Fruit fly (Drosophila melanogaster) whole organism, embryonic: Measurements from ENCODE around the gene S-Lap4.
A peak's percentile ranks its signal among the peaks of the same experiment; 100 is the strongest.

Source experiments
- Atf-2 ChIP-seq: fragments of 200-800 bp; sonication (Bioruptor generic); optimal IDR thresholded peaks from 2 replicates; lab custom pipeline; 2016; ENCODE audit warnings: missing biosample characterization, missing genetic modification characterization
- Bteb2 ChIP-seq: fragments of 200-800 bp; sonication (Bioruptor generic); optimal IDR thresholded peaks from 2 replicates; lab custom pipeline; 2016; ENCODE audit warnings: missing biosample characterization, missing genetic modification characterization
- CG10147 ChIP-seq: fragments of 200-800 bp; sonication (Bioruptor generic); optimal IDR thresholded peaks from 2 replicates; lab custom pipeline; 2019; ENCODE audit warnings: missing biosample characterization, mild to moderate bottlenecking, missing genetic modification characterization, moderate library complexity
- CG10274 ChIP-seq: fragments of 200-800 bp; sonication (Bioruptor generic); optimal IDR thresholded peaks from 3 replicates; lab custom pipeline; 2017; ENCODE audit warnings: missing biosample characterization, mild to moderate bottlenecking, missing genetic modification characterization
- CG10462 ChIP-seq: fragments of 200-800 bp; sonication (Bioruptor generic); optimal IDR thresholded peaks from 2 replicates; lab custom pipeline; 2016; ENCODE audit warnings: missing biosample characterization, missing genetic modification characterization
- CG10979 ChIP-seq: fragments of 200-800 bp; sonication (Bioruptor generic); optimal IDR thresholded peaks from 2 replicates; lab custom pipeline; 2018; ENCODE audit warnings: missing biosample characterization, mild to moderate bottlenecking, missing genetic modification characterization, moderate library complexity
- CG11695 ChIP-seq: fragments of 200-800 bp; sonication (Bioruptor generic); IDR thresholded peaks from 3 replicates; pipeline ENCODE4 v1.3.6; 2022; ENCODE audit warnings: missing biosample characterization, missing genetic modification characterization
- CG12391 ChIP-seq: fragments of 200-800 bp; sonication (Bioruptor generic); optimal IDR thresholded peaks from 3 replicates; lab custom pipeline; 2018; ENCODE audit warnings: missing biosample characterization, mild to moderate bottlenecking, missing genetic modification characterization, moderate library complexity
- CG14860 ChIP-seq: fragments of 200-800 bp; sonication (Bioruptor generic); IDR thresholded peaks from 3 replicates; pipeline ENCODE4 v1.3.6; 2022; ENCODE audit warnings: missing biosample characterization, missing genetic modification characterization; ENCODE audit not compliant: partially characterized antibody
- CG15073 ChIP-seq: fragments of 200-800 bp; sonication (Bioruptor generic); optimal IDR thresholded peaks from 2 replicates; lab custom pipeline; 2016; ENCODE audit warnings: missing biosample characterization, missing genetic modification characterization
- CG15601 ChIP-seq: fragments of 200-800 bp; sonication (Bioruptor generic); optimal IDR thresholded peaks from 3 replicates; lab custom pipeline; 2019; ENCODE audit warnings: missing biosample characterization, mild to moderate bottlenecking, missing genetic modification characterization, moderate library complexity
- CG18476 ChIP-seq: fragments of 200-800 bp; sonication (Bioruptor generic); optimal IDR thresholded peaks from 2 replicates; lab custom pipeline; 2016; ENCODE audit warnings: missing biosample characterization, mild to moderate bottlenecking, missing genetic modification characterization
- CG2678 ChIP-seq: fragments of 200-800 bp; sonication (Bioruptor generic); optimal IDR thresholded peaks from 3 replicates; lab custom pipeline; 2019; ENCODE audit warnings: missing biosample characterization, mild to moderate bottlenecking, missing genetic modification characterization, moderate library complexity
- CG32532 ChIP-seq: fragments of 200-800 bp; sonication (Bioruptor generic); IDR thresholded peaks from 2 replicates; pipeline ENCODE4 v1.3.6; 2022; ENCODE audit warnings: missing biosample characterization, missing genetic modification characterization
- CG3407 ChIP-seq: fragments of 200-800 bp; sonication (Bioruptor generic); optimal IDR thresholded peaks from 2 replicates; lab custom pipeline; 2018; ENCODE audit warnings: missing biosample characterization, mild to moderate bottlenecking, missing genetic modification characterization
- CG3995 ChIP-seq: fragments of 200-800 bp; sonication (Bioruptor generic); optimal IDR thresholded peaks from 3 replicates; lab custom pipeline; 2016; ENCODE audit warnings: missing biosample characterization, missing genetic modification characterization
- CG4328 ChIP-seq: fragments of 200-800 bp; sonication (Bioruptor generic); optimal IDR thresholded peaks from 3 replicates; lab custom pipeline; 2017; ENCODE audit warnings: missing biosample characterization, missing genetic modification reagents, missing genetic modification characterization
- CG4360 ChIP-seq: fragments of 200-800 bp; sonication (Bioruptor generic); IDR thresholded peaks from 2 replicates; pipeline ENCODE4 v1.3.6; 2022; ENCODE audit warnings: missing biosample characterization, missing genetic modification characterization
- CG43689 ChIP-seq: fragments of 200-800 bp; sonication (Bioruptor generic); IDR thresholded peaks from 2 replicates; pipeline ENCODE4 v1.3.6; 2022; ENCODE audit warnings: missing biosample characterization, missing genetic modification characterization
- CG6272 ChIP-seq: fragments of 200-800 bp; sonication (Bioruptor generic); IDR thresholded peaks from 2 replicates; pipeline ENCODE4 v1.3.6; 2022; ENCODE audit warnings: missing biosample characterization, missing genetic modification characterization
- CG8924 ChIP-seq: fragments of 200-800 bp; optimal IDR thresholded peaks from 3 replicates; lab custom pipeline; 2019; ENCODE audit warnings: missing biosample characterization, mild to moderate bottlenecking, missing genetic modification characterization, moderate library complexity
- CG9727 ChIP-seq: fragments of 200-800 bp; sonication (Bioruptor generic); optimal IDR thresholded peaks from 3 replicates; lab custom pipeline; 2017; ENCODE audit warnings: missing biosample characterization, mild to moderate bottlenecking, missing genetic modification characterization
- Camta ChIP-seq: fragments of 200-800 bp; sonication (Bioruptor generic); optimal IDR thresholded peaks from 2 replicates; lab custom pipeline; 2016; ENCODE audit warnings: missing biosample characterization, missing genetic modification characterization
- D19B ChIP-seq: fragments of 200-800 bp; sonication (Bioruptor generic); optimal IDR thresholded peaks from 2 replicates; lab custom pipeline; 2017; ENCODE audit warnings: missing biosample characterization, mild to moderate bottlenecking, missing genetic modification characterization
- Deaf1 ChIP-seq: fragments of 200-800 bp; optimal IDR thresholded peaks from 3 replicates; lab custom pipeline; 2019; ENCODE audit warnings: missing biosample characterization, mild to moderate bottlenecking, missing genetic modification characterization, moderate library complexity
- Dll ChIP-seq: fragments of 200-800 bp; sonication (Bioruptor generic); IDR thresholded peaks from 4 replicates; pipeline ENCODE4 v1.3.6; 2022; ENCODE audit warnings: missing biosample characterization, missing genetic modification characterization; ENCODE audit not compliant: partially characterized antibody
- Drgx ChIP-seq: fragments of 200-800 bp; sonication (Bioruptor generic); IDR thresholded peaks from 2 replicates; pipeline ENCODE4 v1.3.6; 2022; ENCODE audit warnings: missing biosample characterization, missing genetic modification characterization
- NC2α ChIP-seq: fragments of 200-800 bp; sonication (Bioruptor generic); optimal IDR thresholded peaks from 2 replicates; lab custom pipeline; 2016; ENCODE audit warnings: missing biosample characterization, missing genetic modification characterization
- Stat92E ChIP-seq, 3 experiments: fragments of >200 bp in 2 of 3; fragments of 200-800 bp in 1 of 3; sonication (Bioruptor generic) in 1 of 3; optimal IDR thresholded peaks; 2 replicates each; lab custom pipeline; 2017 to 2019; ENCODE audit warnings: missing biosample characterization in 3 of 3, missing genetic modification characterization in 3 of 3, mild to moderate bottlenecking in 1 of 3, moderate library complexity in 1 of 3
- cg ChIP-seq: fragments of 200-800 bp; sonication (Bioruptor generic); optimal IDR thresholded peaks from 3 replicates; lab custom pipeline; 2019; ENCODE audit warnings: missing biosample characterization, mild to moderate bottlenecking, missing genetic modification characterization, moderate library complexity
- chinmo ChIP-seq: fragments of 200-800 bp; sonication (Bioruptor generic); IDR thresholded peaks from 4 replicates; pipeline ENCODE4 v1.3.6; 2022; ENCODE audit warnings: missing biosample characterization, missing genetic modification characterization; ENCODE audit not compliant: partially characterized antibody
- ci ChIP-seq: fragments of 200-800 bp; sonication (Bioruptor generic); IDR thresholded peaks from 3 replicates; pipeline ENCODE4 v1.3.6; 2022; ENCODE audit warnings: missing biosample characterization, missing genetic modification characterization
- esg ChIP-seq: fragments of 200-800 bp; sonication (Bioruptor generic); conservative IDR thresholded peaks from 2 replicates; pipeline ENCODE4 v1.3.6; 2022; ENCODE audit warnings: missing biosample characterization, missing genetic modification characterization
- grn ChIP-seq: fragments of 200-800 bp; sonication (Bioruptor generic); optimal IDR thresholded peaks from 3 replicates; lab custom pipeline; 2017; ENCODE audit warnings: missing biosample characterization, missing genetic modification characterization
- mirr ChIP-seq: fragments of 200-800 bp; sonication (Bioruptor generic); optimal IDR thresholded peaks from 3 replicates; lab custom pipeline; 2018; ENCODE audit warnings: missing biosample characterization, mild to moderate bottlenecking, missing genetic modification characterization
- oc ChIP-seq: fragments of 200-800 bp; sonication (Bioruptor generic); optimal IDR thresholded peaks from 2 replicates; lab custom pipeline; 2018; ENCODE audit warnings: missing biosample characterization, mild to moderate bottlenecking, missing genetic modification characterization, moderate library complexity
- pfk ChIP-seq: fragments of 200-800 bp; sonication (Bioruptor generic); optimal IDR thresholded peaks from 2 replicates; lab custom pipeline; 2018; ENCODE audit warnings: missing biosample characterization, mild to moderate bottlenecking, missing genetic modification characterization, moderate library complexity
- pnt ChIP-seq: fragments of 200-800 bp; sonication (Bioruptor generic); optimal IDR thresholded peaks from 3 replicates; lab custom pipeline; 2016; ENCODE audit warnings: missing biosample characterization, missing genetic modification characterization
- pum ChIP-seq: fragments of 200-800 bp; sonication (Bioruptor generic); optimal IDR thresholded peaks from 2 replicates; lab custom pipeline; 2016; ENCODE audit warnings: missing biosample characterization, missing genetic modification characterization
- row ChIP-seq: fragments of 200-800 bp; sonication (Bioruptor generic); IDR thresholded peaks from 3 replicates; pipeline ENCODE4 v1.3.6; 2022; ENCODE audit warnings: missing biosample characterization, missing genetic modification characterization
- sim ChIP-seq: fragments of 200-800 bp; sonication (Bioruptor generic); IDR thresholded peaks from 2 replicates; pipeline ENCODE4 v1.3.6; 2022; ENCODE audit warnings: missing biosample characterization, missing genetic modification characterization
- sisA ChIP-seq: fragments of 200-800 bp; sonication (Bioruptor generic); IDR thresholded peaks from 2 replicates; pipeline ENCODE4 v1.3.6; 2022; ENCODE audit warnings: missing biosample characterization, missing genetic modification characterization
- sqz ChIP-seq: fragments of 200-800 bp; sonication (Bioruptor generic); optimal IDR thresholded peaks from 3 replicates; lab custom pipeline; 2018; ENCODE audit warnings: missing biosample characterization, mild to moderate bottlenecking, missing genetic modification characterization
- sr ChIP-seq: fragments of 200-800 bp; sonication (Bioruptor generic); IDR thresholded peaks from 3 replicates; pipeline ENCODE4 v1.3.6; 2022; ENCODE audit warnings: missing biosample characterization, missing genetic modification characterization
- stwl ChIP-seq: fragments of 200-800 bp; sonication (Bioruptor generic); optimal IDR thresholded peaks from 3 replicates; lab custom pipeline; 2018; ENCODE audit warnings: missing biosample characterization, mild to moderate bottlenecking, missing genetic modification characterization, moderate library complexity
- trem ChIP-seq: fragments of 200-800 bp; optimal IDR thresholded peaks from 3 replicates; lab custom pipeline; 2019; ENCODE audit warnings: missing biosample characterization, mild to moderate bottlenecking, missing genetic modification characterization, moderate library complexity
- wek ChIP-seq: fragments of 200-800 bp; sonication (Bioruptor generic); optimal IDR thresholded peaks from 3 replicates; lab custom pipeline; 2018; ENCODE audit warnings: missing biosample characterization, mild to moderate bottlenecking, missing genetic modification characterization, moderate library complexity
- zf30C ChIP-seq: fragments of 200-800 bp; sonication (Bioruptor generic); optimal IDR thresholded peaks from 3 replicates; lab custom pipeline; 2018; ENCODE audit warnings: missing biosample characterization, mild to moderate bottlenecking, missing genetic modification characterization
- zfh1 ChIP-seq: fragments of 200-800 bp; sonication (Bioruptor generic); IDR thresholded peaks from 3 replicates; pipeline ENCODE4 v1.3.6; 2022; ENCODE audit warnings: missing biosample characterization, missing genetic modification characterization
- zfh2 ChIP-seq: fragments of 200-800 bp; sonication (Bioruptor generic); optimal IDR thresholded peaks from 2 replicates; lab custom pipeline; 2016; ENCODE audit warnings: missing biosample characterization, missing genetic modification characterization

Gene S-Lap4

DNA sequence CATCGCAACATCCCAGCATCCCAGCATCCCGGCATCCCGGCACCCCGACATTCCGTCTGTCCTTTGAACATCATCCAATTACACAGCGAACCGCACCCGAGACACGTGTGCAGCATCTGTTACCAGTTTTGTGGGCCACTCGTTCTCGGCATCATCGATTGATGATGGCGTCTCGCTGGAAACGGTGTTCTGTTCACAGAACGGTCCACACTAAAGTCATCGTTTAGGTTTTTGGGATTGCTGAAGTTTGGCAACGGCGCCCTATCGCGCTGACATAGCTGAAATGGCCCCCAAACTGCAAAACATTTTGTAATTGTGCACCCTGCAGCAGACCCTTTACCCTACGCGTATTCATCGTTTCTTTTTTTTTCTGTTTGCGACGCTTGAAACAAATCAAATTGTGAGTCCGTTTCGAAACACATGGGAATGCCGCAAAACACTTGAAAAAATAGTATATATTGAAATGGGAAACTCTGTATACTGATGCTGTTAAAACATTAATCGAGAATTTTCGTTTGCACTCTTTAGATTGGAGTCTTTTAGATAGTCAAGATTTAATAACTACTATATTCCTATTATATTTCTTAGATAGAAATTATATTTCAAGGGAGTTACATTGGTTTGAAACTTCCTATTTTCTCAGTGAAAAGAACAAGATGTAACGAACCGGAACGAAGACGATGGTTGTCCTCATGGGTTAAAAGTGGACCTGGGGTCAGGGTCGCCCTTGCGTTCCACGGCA lies 35.2 kb downstream of the S-Lap4 start:
- TF ChIP-seq Bteb2 (GFP tag; lab: Kevin White, UChicago) (no peak), Stat92E (GFP tag; optimal IDR thresholded peaks at IDR 0.05; lab: Kevin White, UChicago) (no peak), sqz (GFP tag; lab: Kevin White, UChicago) (peak; percentile 17), CG4328 (GFP tag; lab: Kevin White, UChicago) (no peak), CG18476 (no peak), ci (GFP tag; lab: Robert Waterston, UW) (peak; percentile 34; the same call in 1 of the 3 replicates), CG15601 (tag; lab: Kevin White, UChicago) (peak; percentile 8), grn (GFP tag; lab: Kevin White, UChicago) (no peak), stwl (no peak), CG2678 (tag; lab: Kevin White, UChicago) (peak; percentile 47), Atf-2 (GFP tag; lab: Kevin White, UChicago) (no peak), Deaf1 (tag; lab: Kevin White, UChicago) (no peak), sr (no peak), Dll (no peak), sisA (GFP tag; lab: Robert Waterston, UW) (no peak; the same call in 1 of the 2 replicates), chinmo (GFP tag; lab: Robert Waterston, UW) (no peak), CG3407 (GFP tag; lab: Kevin White, UChicago) (peak; percentile 95), CG43689 (GFP tag; lab: Robert Waterston, UW) (no peak), oc (peak; percentile 13), sim (GFP tag; lab: Robert Waterston, UW) (no peak), pnt (GFP tag; lab: Kevin White, UChicago) (no peak), zfh2 (no peak), CG10462 (no peak), CG10979 (tag; lab: Kevin White, UChicago) (peak; percentile 57), CG14860 (no peak), CG12391 (tag; lab: Kevin White, UChicago) (peak; percentile 38), pum (GFP tag; lab: Kevin White, UChicago) (no peak), esg (GFP tag; lab: Robert Waterston, UW) (no peak), D19B (no peak), CG11695 (0 out of 3 replicates have a peak, but pooled peaks have one; percentile 5), CG9727 (GFP tag; lab: Kevin White, UChicago) (peak; percentile 6), zf30C (peak; percentile 69), Drgx (GFP tag; lab: Robert Waterston, UW) (no peak), CG8924 (tag; lab: Kevin White, UChicago) (peak; percentile 24), mirr (GFP tag; lab: Kevin White, UChicago) (no peak), wek (GFP tag; lab: Kevin White, UChicago) (no peak), CG15073 (no peak), cg (GFP tag; lab: Kevin White, UChicago) (no peak), row (peak; percentile 47; the same call in 2 of the 3 replicates), Camta (GFP tag; lab: Kevin White, UChicago) (no peak), CG6272 (GFP tag; lab: Robert Waterston, UW) (no peak), CG4360 (no peak), trem (tag; lab: Kevin White, UChicago) (peak; percentile 45), CG3995 (GFP tag; lab: Kevin White, UChicago) (no peak), NC2α (GFP tag; lab: Kevin White, UChicago) (no peak), CG10147 (no peak), zfh1 (GFP tag; lab: Robert Waterston, UW) (no peak), CG10274 (no peak), CG32532 (GFP tag; lab: Robert Waterston, UW) (no peak), pfk (GFP tag; lab: Kevin White, UChicago) (peak; percentile 70)
